Worm (Caenorhabditis elegans) whole organism, late embryonic: ENCODE measurements around the gene F52F10.2.

Source experiments
- F13H6.1 ChIP-seq: sonication (generic microtip); optimal IDR thresholded peaks from 2 replicates; lab custom pipeline; 2016; ENCODE audit warnings: missing genetic modification characterization, missing compliant biosample characterization
- ceh-19 ChIP-seq: fragments of 200-800 bp; sonication (Bioruptor generic); optimal IDR thresholded peaks from 2 replicates; lab custom pipeline; 2018; ENCODE audit warnings: mild to moderate bottlenecking, missing genetic modification characterization, missing compliant biosample characterization
- elt-2 ChIP-seq: sonication (generic microtip); optimal IDR thresholded peaks from 2 replicates; lab custom pipeline; 2016; ENCODE audit warnings: missing genetic modification reagents, missing genetic modification characterization, missing compliant biosample characterization
- elt-4 ChIP-seq: sonication (generic microtip); optimal IDR thresholded peaks from 2 replicates; lab custom pipeline; 2016; ENCODE audit warnings: missing genetic modification characterization, missing compliant biosample characterization
- eyg-1 ChIP-seq: sonication (generic microtip); optimal IDR thresholded peaks from 2 replicates; lab custom pipeline; 2016; ENCODE audit warnings: missing genotype, missing genetic modification characterization, missing compliant biosample characterization
- hlh-6 ChIP-seq: sonication (generic microtip); optimal IDR thresholded peaks from 2 replicates; lab custom pipeline; 2016; ENCODE audit warnings: missing genotype, missing genetic modification characterization, missing compliant biosample characterization
- lin-11 ChIP-seq: fragments of 200-800 bp; sonication (Bioruptor generic); optimal IDR thresholded peaks from 2 replicates; lab custom pipeline; 2018; ENCODE audit warnings: mild to moderate bottlenecking, missing genetic modification characterization, missing compliant biosample characterization
- syd-9 ChIP-seq: sonication (generic microtip); optimal IDR thresholded peaks from 2 replicates; lab custom pipeline; 2016; ENCODE audit warnings: mild to moderate bottlenecking, missing genetic modification characterization, moderate library complexity, missing compliant biosample characterization
- unc-42 ChIP-seq: sonication (generic microtip); optimal IDR thresholded peaks from 2 replicates; lab custom pipeline; 2016; ENCODE audit warnings: missing genotype, missing genetic modification characterization, missing compliant biosample characterization

DNA sequence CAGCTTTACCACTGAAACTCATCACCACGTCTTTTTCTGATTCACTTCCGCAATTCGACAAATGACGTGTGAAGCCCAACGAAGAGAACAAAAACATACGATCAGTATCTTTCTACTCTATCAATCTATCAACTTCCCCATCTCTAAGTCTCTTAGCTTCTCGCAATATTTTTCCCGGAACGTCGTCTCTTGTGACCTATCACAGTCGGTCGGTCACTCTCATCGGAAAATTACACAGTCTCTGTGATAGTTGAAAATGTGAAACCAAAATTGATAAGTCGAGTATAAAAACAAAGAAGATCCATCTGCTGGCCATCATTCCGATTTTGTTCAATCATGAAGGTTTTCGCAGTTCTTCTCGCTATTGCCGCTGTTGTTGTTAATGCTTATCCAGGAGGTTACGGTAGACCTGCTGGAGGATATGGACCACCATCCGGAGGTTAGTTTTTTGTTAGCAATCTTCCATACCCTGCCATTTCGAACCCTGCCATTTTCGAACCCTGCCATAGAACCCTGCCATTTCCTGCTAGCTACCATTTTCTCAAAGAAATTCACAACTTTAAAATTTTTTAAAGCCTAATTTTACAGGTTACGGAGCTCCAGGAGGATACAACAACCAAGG is 46.0 kb downstream of the F52F10.2 start, which contains the start of gene F16B4.4:
- no peak for TF ChIP-seq F13H6.1 (tag; lab: Kevin White, UChicago)
- no peak for TF ChIP-seq eyg-1
- no peak for TF ChIP-seq syd-9 (tag; lab: Kevin White, UChicago)
- no peak for TF ChIP-seq ceh-19 (GFP tag; lab: Kevin White, UChicago)
- no peak for TF ChIP-seq hlh-6 (tag; lab: Kevin White, UChicago)
- TF ChIP-seq elt-2 (tag; lab: Kevin White, UChicago) = no peak
- TF ChIP-seq unc-42 = no peak
- TF ChIP-seq elt-4 = no peak
- no peak for TF ChIP-seq lin-11
